Fruit fly (Drosophila melanogaster) whole organism, embryonic: ENCODE data around the gene Obp99a.

Source experiments
- ATbp ChIP-seq: fragments of 200-800 bp; sonication (Bioruptor generic); optimal IDR thresholded peaks from 2 replicates; lab custom pipeline; 2017; ENCODE audit warnings: missing biosample characterization, mild to moderate bottlenecking, missing genetic modification characterization, missing genetic modification reagents
- Ada2b ChIP-seq: fragments of 200-800 bp; sonication (Bioruptor generic); IDR thresholded peaks from 2 replicates; pipeline ENCODE4 v1.3.6; 2022; ENCODE audit warnings: missing biosample characterization, missing genetic modification characterization
- Antp ChIP-seq: fragments of 200-800 bp; sonication (Bioruptor generic); optimal IDR thresholded peaks from 3 replicates; lab custom pipeline; 2016; ENCODE audit warnings: missing biosample characterization, missing genetic modification characterization
- CG10274 ChIP-seq: fragments of 200-800 bp; sonication (Bioruptor generic); optimal IDR thresholded peaks from 3 replicates; lab custom pipeline; 2017; ENCODE audit warnings: missing biosample characterization, mild to moderate bottlenecking, missing genetic modification characterization
- CG10366 ChIP-seq: fragments of 200-800 bp; sonication (Bioruptor generic); IDR thresholded peaks from 2 replicates; pipeline ENCODE4 v1.3.6; 2022; ENCODE audit warnings: missing biosample characterization, missing genetic modification characterization
- CG10654 ChIP-seq: fragments of 200-800 bp; sonication (Bioruptor generic); optimal IDR thresholded peaks from 2 replicates; lab custom pipeline; 2016; ENCODE audit warnings: missing biosample characterization, missing genetic modification characterization
- CG11696 ChIP-seq: fragments of 200-800 bp; sonication (Bioruptor generic); IDR thresholded peaks from 2 replicates; pipeline ENCODE4 v1.3.6; 2022; ENCODE audit warnings: missing biosample characterization, missing genetic modification characterization
- CG12942 ChIP-seq: fragments of 200-800 bp; sonication (Bioruptor generic); optimal IDR thresholded peaks from 3 replicates; lab custom pipeline; 2016; ENCODE audit warnings: missing biosample characterization, missing genetic modification characterization
- CG13296 ChIP-seq: fragments of 200-800 bp; sonication (Bioruptor generic); optimal IDR thresholded peaks from 3 replicates; lab custom pipeline; 2018; ENCODE audit warnings: missing biosample characterization, mild to moderate bottlenecking, missing genetic modification characterization
- CG13424 ChIP-seq: fragments of 200-800 bp; sonication (Bioruptor generic); optimal IDR thresholded peaks from 2 replicates; lab custom pipeline; 2019; ENCODE audit warnings: missing biosample characterization, mild to moderate bottlenecking, missing genetic modification characterization, moderate library complexity
- CG14441 ChIP-seq: fragments of 200-800 bp; sonication (Bioruptor generic); IDR thresholded peaks from 2 replicates; pipeline ENCODE4 v1.3.6; 2022; ENCODE audit warnings: missing biosample characterization, missing genetic modification characterization
- CG14667 ChIP-seq: fragments of 200-800 bp; sonication (Bioruptor generic); IDR thresholded peaks from 2 replicates; pipeline ENCODE4 v1.3.6; 2022; ENCODE audit warnings: missing biosample characterization, missing genetic modification characterization
- CG2199 ChIP-seq: fragments of 200-800 bp; sonication (Bioruptor generic); IDR thresholded peaks from 3 replicates; pipeline ENCODE4 v1.3.6; 2022; ENCODE audit warnings: missing biosample characterization, missing genetic modification characterization
- CG3838 ChIP-seq: fragments of 200-800 bp; sonication (Bioruptor generic); optimal IDR thresholded peaks from 3 replicates; lab custom pipeline; 2016; ENCODE audit warnings: missing biosample characterization, missing genetic modification characterization
- CG43689 ChIP-seq: fragments of 200-800 bp; sonication (Bioruptor generic); IDR thresholded peaks from 2 replicates; pipeline ENCODE4 v1.3.6; 2022; ENCODE audit warnings: missing biosample characterization, missing genetic modification characterization
- CG4707 ChIP-seq: fragments of 200-800 bp; sonication (Bioruptor generic); optimal IDR thresholded peaks from 2 replicates; lab custom pipeline; 2018; ENCODE audit warnings: missing biosample characterization, mild to moderate bottlenecking, missing genetic modification characterization, moderate library complexity
- CG7372 ChIP-seq: fragments of 200-800 bp; sonication (Bioruptor generic); IDR thresholded peaks from 2 replicates; pipeline ENCODE4 v1.3.6; 2022; ENCODE audit warnings: missing biosample characterization, missing genetic modification characterization
- CG8478 ChIP-seq: fragments of >200 bp; optimal IDR thresholded peaks from 2 replicates; lab custom pipeline; 2018
- CG8944 ChIP-seq: fragments of 200-800 bp; sonication (Bioruptor generic); optimal IDR thresholded peaks from 3 replicates; lab custom pipeline; 2016; ENCODE audit warnings: missing biosample characterization, missing genetic modification characterization
- CG9876 ChIP-seq: fragments of 200-800 bp; sonication (Bioruptor generic); optimal IDR thresholded peaks from 2 replicates; lab custom pipeline; 2016; ENCODE audit warnings: missing biosample characterization, missing genetic modification characterization
- CTCF ChIP-seq: fragments of 200-800 bp; sonication (Bioruptor generic); optimal IDR thresholded peaks from 2 replicates; lab custom pipeline; 2017; ENCODE audit warnings: missing biosample characterization, mild to moderate bottlenecking, missing genetic modification characterization, moderate library complexity
- CoRest ChIP-seq: fragments of 200-800 bp; sonication (Bioruptor generic); optimal IDR thresholded peaks from 3 replicates; lab custom pipeline; 2018; ENCODE audit warnings: missing biosample characterization, mild to moderate bottlenecking, missing genetic modification characterization, moderate library complexity
- Doc2 ChIP-seq: fragments of 200-800 bp; sonication (Bioruptor generic); IDR thresholded peaks from 2 replicates; pipeline ENCODE4 v1.3.6; 2022; ENCODE audit warnings: missing biosample characterization, missing genetic modification characterization
- Dref ChIP-seq: fragments of 200-800 bp; sonication (Bioruptor generic); IDR thresholded peaks from 2 replicates; pipeline ENCODE4 v1.3.6; 2022; ENCODE audit warnings: missing biosample characterization, missing genetic modification characterization
- Drgx ChIP-seq: fragments of 200-800 bp; sonication (Bioruptor generic); IDR thresholded peaks from 2 replicates; pipeline ENCODE4 v1.3.6; 2022; ENCODE audit warnings: missing biosample characterization, missing genetic modification characterization
- H15 ChIP-seq: fragments of 200-800 bp; sonication (Bioruptor generic); IDR thresholded peaks from 3 replicates; pipeline ENCODE4 v1.3.6; 2022; ENCODE audit warnings: missing biosample characterization, missing genetic modification characterization
- Hr78 ChIP-seq, 2 experiments: fragments of 200-800 bp in 1 of 2; fragments of >200 bp in 1 of 2; sonication (Bioruptor generic) in 1 of 2; optimal IDR thresholded peaks; 2 replicates each; lab custom pipeline; 2017 to 2019; ENCODE audit warnings: missing biosample characterization in 2 of 2, missing genetic modification characterization in 2 of 2, mild to moderate bottlenecking in 1 of 2, moderate library complexity in 1 of 2
- Mes4 ChIP-seq: fragments of 200-800 bp; sonication (Bioruptor generic); optimal IDR thresholded peaks from 2 replicates; lab custom pipeline; 2016; ENCODE audit warnings: missing biosample characterization, missing genetic modification characterization
- NC2β ChIP-seq: fragments of 200-800 bp; sonication (Bioruptor generic); optimal IDR thresholded peaks from 2 replicates; lab custom pipeline; 2016; ENCODE audit warnings: missing biosample characterization, missing genetic modification characterization
- NK7.1 ChIP-seq: fragments of 200-800 bp; sonication (Bioruptor generic); optimal IDR thresholded peaks from 3 replicates; lab custom pipeline; 2016; ENCODE audit warnings: missing biosample characterization, missing genetic modification characterization
- NfI ChIP-seq: fragments of 200-800 bp; sonication (Bioruptor generic); optimal IDR thresholded peaks from 3 replicates; lab custom pipeline; 2018; ENCODE audit warnings: missing biosample characterization, mild to moderate bottlenecking, missing genetic modification characterization, moderate library complexity
- PHDP ChIP-seq: fragments of 200-800 bp; sonication (Bioruptor generic); optimal IDR thresholded peaks from 3 replicates; lab custom pipeline; 2018; ENCODE audit warnings: missing biosample characterization, mild to moderate bottlenecking, missing genetic modification characterization, moderate library complexity
- Ptx1 ChIP-seq: fragments of 200-800 bp; sonication (Bioruptor generic); IDR thresholded peaks from 2 replicates; pipeline ENCODE4 v1.3.6; 2022; ENCODE audit warnings: missing biosample characterization, missing genetic modification characterization
- Six4 ChIP-seq: fragments of 200-800 bp; sonication (Bioruptor generic); optimal IDR thresholded peaks from 2 replicates; lab custom pipeline; 2016; ENCODE audit warnings: missing biosample characterization, missing genetic modification characterization
- Trl ChIP-seq, 3 experiments: fragments of >200 bp in 2 of 3; fragments of 200-800 bp in 1 of 3; sonication (Bioruptor generic) in 1 of 3; optimal IDR thresholded peaks; 2 replicates in 1 of 3; 3 replicates in 2 of 3; lab custom pipeline; 2016 to 2017; ENCODE audit warnings: missing biosample characterization in 1 of 3, missing genetic modification characterization in 1 of 3
- abd-A ChIP-seq: fragments of 200-800 bp; sonication (Bioruptor generic); optimal IDR thresholded peaks from 3 replicates; lab custom pipeline; 2019; ENCODE audit warnings: missing biosample characterization, mild to moderate bottlenecking, missing genetic modification characterization, moderate library complexity
- ara ChIP-seq: fragments of 200-800 bp; sonication (Bioruptor generic); IDR thresholded peaks from 2 replicates; pipeline ENCODE4 v1.3.6; 2022; ENCODE audit warnings: missing biosample characterization, missing genetic modification characterization
- ase ChIP-seq: fragments of 200-800 bp; sonication (Bioruptor generic); IDR thresholded peaks from 3 replicates; pipeline ENCODE4 v1.3.6; 2022; ENCODE audit warnings: missing biosample characterization, missing genetic modification characterization
- bigmax ChIP-seq: fragments of 200-800 bp; sonication (Bioruptor generic); optimal IDR thresholded peaks from 2 replicates; lab custom pipeline; 2018; ENCODE audit warnings: missing biosample characterization, mild to moderate bottlenecking, missing genetic modification characterization
- dati ChIP-seq: fragments of 200-800 bp; sonication (Bioruptor generic); IDR thresholded peaks from 2 replicates; pipeline ENCODE4 v1.3.6; 2022; ENCODE audit warnings: missing biosample characterization, missing genetic modification characterization
- dpn ChIP-seq, 2 experiments: fragments of 200-800 bp; sonication (Bioruptor generic); optimal IDR thresholded peaks; 3 replicates each; lab custom pipeline; 2016; ENCODE audit warnings: missing biosample characterization in 2 of 2, missing genetic modification characterization in 2 of 2
- grn ChIP-seq: fragments of 200-800 bp; sonication (Bioruptor generic); optimal IDR thresholded peaks from 3 replicates; lab custom pipeline; 2017; ENCODE audit warnings: missing biosample characterization, missing genetic modification characterization
- gsb-n ChIP-seq: fragments of 200-800 bp; sonication (Bioruptor generic); optimal IDR thresholded peaks from 3 replicates; lab custom pipeline; 2018; ENCODE audit warnings: missing biosample characterization, mild to moderate bottlenecking, missing genetic modification characterization
- hkb ChIP-seq, 2 experiments: fragments of 200-800 bp in 1 of 2; fragments of >200 bp in 1 of 2; sonication (Bioruptor generic) in 1 of 2; IDR thresholded peaks in 1 of 2; optimal IDR thresholded peaks in 1 of 2; 2 replicates each; pipeline versions ENCODE4 v1.3.6 to Lab custom; 2017 to 2022; ENCODE audit warnings: missing biosample characterization in 1 of 2, missing genetic modification characterization in 1 of 2
- row ChIP-seq: fragments of 200-800 bp; sonication (Bioruptor generic); IDR thresholded peaks from 3 replicates; pipeline ENCODE4 v1.3.6; 2022; ENCODE audit warnings: missing biosample characterization, missing genetic modification characterization
- stc ChIP-seq: fragments of 200-800 bp; sonication (Bioruptor generic); IDR thresholded peaks from 2 replicates; pipeline ENCODE4 v1.3.6; 2022; ENCODE audit warnings: missing biosample characterization, missing genetic modification characterization
- stwl ChIP-seq: fragments of 200-800 bp; sonication (Bioruptor generic); optimal IDR thresholded peaks from 3 replicates; lab custom pipeline; 2018; ENCODE audit warnings: missing biosample characterization, mild to moderate bottlenecking, missing genetic modification characterization, moderate library complexity
- tap ChIP-seq: fragments of 200-800 bp; optimal IDR thresholded peaks from 3 replicates; lab custom pipeline; 2019; ENCODE audit warnings: missing biosample characterization, mild to moderate bottlenecking, missing genetic modification characterization, moderate library complexity
- tin ChIP-seq: fragments of 200-800 bp; sonication (Bioruptor generic); optimal IDR thresholded peaks from 3 replicates; lab custom pipeline; 2016; ENCODE audit warnings: missing biosample characterization, missing genetic modification characterization
- tio ChIP-seq: fragments of 200-800 bp; sonication (Bioruptor generic); optimal IDR thresholded peaks from 2 replicates; lab custom pipeline; 2017; ENCODE audit warnings: missing biosample characterization, missing genetic modification characterization, inconsistent platforms
- toy ChIP-seq: fragments of 200-800 bp; sonication (Bioruptor generic); IDR thresholded peaks from 2 replicates; pipeline ENCODE4 v1.3.6; 2022; ENCODE audit warnings: missing biosample characterization, missing genetic modification characterization
- z ChIP-seq: fragments of 200-800 bp; sonication (Bioruptor generic); IDR thresholded peaks from 3 replicates; pipeline ENCODE4 v1.3.6; 2022; ENCODE audit warnings: missing biosample characterization, missing genetic modification characterization

Obp99a gene

DNA sequence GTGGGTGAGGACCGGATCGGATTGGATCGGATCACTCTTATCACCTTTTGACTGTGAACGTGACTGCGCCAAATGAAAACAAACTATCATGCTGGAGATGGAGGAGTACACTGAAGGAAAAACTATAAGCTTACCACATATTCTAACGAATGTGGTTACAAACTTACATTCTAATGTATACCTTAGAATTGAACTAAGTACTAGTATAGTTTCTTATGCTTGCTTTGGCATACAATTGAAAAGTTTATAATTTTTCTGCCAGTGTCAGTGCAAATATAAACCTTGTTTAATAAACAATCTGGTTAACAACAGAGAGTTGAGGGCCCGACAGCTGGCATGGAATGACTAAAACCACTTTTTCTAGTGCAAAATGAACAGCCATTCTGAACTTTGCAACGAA lies 46.1 kb downstream of the Obp99a start (continued):
- TF ChIP-seq abd-A (tag; lab: Kevin White, UChicago) (no peak), bigmax (GFP tag; lab: Kevin White, UChicago) (no peak), row (GFP tag; lab: Robert Waterston, UW) (peak; percentile 47), ase (GFP tag; lab: Robert Waterston, UW) (peak; percentile 34; the same call in 1 of the 3 replicates), Drgx (GFP tag; lab: Robert Waterston, UW) (no peak; the same call in 1 of the 2 replicates), dpn (GFP tag; optimal IDR thresholded peaks at IDR 0.05; lab: Kevin White, UChicago) (peak in 1 of 2 experiments; percentile 17), CG9876 (no peak), z (GFP tag; lab: Robert Waterston, UW) (no peak), CG3838 (no peak), CG7372 (GFP tag; lab: Robert Waterston, UW) (no peak), CG13424 (peak; percentile 22), stc (GFP tag; lab: Robert Waterston, UW) (peak; percentile 41; the same call in 1 of the 2 replicates), CTCF (GFP tag; lab: Kevin White, UChicago) (no peak), Dref (GFP tag; lab: Robert Waterston, UW) (no peak), grn (GFP tag; lab: Kevin White, UChicago) (no peak), CG8478 (no peak), CG11696 (GFP tag; lab: Robert Waterston, UW) (no peak), Six4 (GFP tag; lab: Kevin White, UChicago) (peak; percentile 5), CG10274 (GFP tag; lab: Kevin White, UChicago) (no peak), PHDP (tag; lab: Kevin White, UChicago) (peak; percentile 30), CG2199 (GFP tag; lab: Robert Waterston, UW) (no peak), CG14667 (GFP tag; lab: Robert Waterston, UW) (0 out of 2 replicates have a peak, but pooled peaks have one; percentile 39), stwl (no peak), Ptx1 (GFP tag; lab: Robert Waterston, UW) (peak; percentile 44), gsb-n (tag; lab: Kevin White, UChicago) (peak; percentile 16), NC2β (GFP tag; lab: Kevin White, UChicago) (no peak), CG8944 (no peak), Hr78 (GFP tag; optimal IDR thresholded peaks at IDR 0.05; lab: Kevin White, UChicago) (peak in 1 of 2 experiments; percentile 31), hkb (optimal IDR thresholded peaks at IDR 0.05; lab: Kevin White, UChicago) (no peak), hkb (GFP tag; IDR thresholded peaks at IDR 0.05; lab: Robert Waterston, UW) (peak; percentile 35; the same call in 1 of the 2 replicates), CG43689 (no peak), tin (GFP tag; lab: Kevin White, UChicago) (no peak), tap (peak; percentile 22), ara (GFP tag; lab: Robert Waterston, UW) (peak; percentile 23; the same call in 1 of the 2 replicates), CG10654 (GFP tag; lab: Kevin White, UChicago) (peak; percentile 11), Antp (GFP tag; lab: Kevin White, UChicago) (peak; percentile 13), CG14441 (no peak), tio (GFP tag; lab: Kevin White, UChicago) (no peak), Doc2 (GFP tag; lab: Robert Waterston, UW) (no peak), CG12942 (peak; percentile 14), toy (GFP tag; lab: Robert Waterston, UW) (no peak), CG10366 (GFP tag; lab: Robert Waterston, UW) (peak; percentile 33; the same call in 1 of the 2 replicates), CoRest (tag; lab: Kevin White, UChicago) (peak; percentile 6), CG4707 (GFP tag; lab: Kevin White, UChicago) (no peak), Mes4 (GFP tag; lab: Kevin White, UChicago) (no peak), CG13296 (GFP tag; lab: Kevin White, UChicago) (no peak), NK7.1 (no peak), Trl (optimal IDR thresholded peaks at IDR 0.05; lab: Kevin White, UChicago) (no peak), Trl (GFP tag; optimal IDR thresholded peaks at IDR 0.05; lab: Kevin White, UChicago) (no peak), H15 (GFP tag; lab: Robert Waterston, UW) (0 out of 3 replicates have a peak, but pooled peaks have one; percentile 16), dati (GFP tag; lab: Robert Waterston, UW) (no peak), Ada2b (no peak), NfI (GFP tag; lab: Kevin White, UChicago) (no peak), ATbp (peak; percentile 63)
